Fruit fly (Drosophila melanogaster) whole organism, prepupa: ENCODE measurements around the gene CG8750.
A peak's percentile ranks its signal among the peaks of the same experiment; 100 is the strongest.

Experiments used
- Blimp-1 ChIP-seq: fragments of 200-800 bp; sonication (Bioruptor generic); optimal IDR thresholded peaks from 3 replicates; lab custom pipeline; 2017; ENCODE audit warnings: missing biosample characterization, missing genetic modification characterization, mild to moderate bottlenecking, moderate library complexity, missing genetic modification reagents
- CG10631 ChIP-seq: fragments of 200-800 bp; sonication (Bioruptor generic); optimal IDR thresholded peaks from 2 replicates; lab custom pipeline; 2016; ENCODE audit warnings: missing biosample characterization, missing genetic modification characterization
- CG10669 ChIP-seq: fragments of 200-800 bp; sonication (Bioruptor generic); optimal IDR thresholded peaks from 3 replicates; lab custom pipeline; 2018; ENCODE audit warnings: missing biosample characterization, mild to moderate bottlenecking, missing genetic modification characterization, moderate library complexity
- CG15336 ChIP-seq: fragments of 200-800 bp; sonication (Bioruptor generic); IDR thresholded peaks from 2 replicates; pipeline ENCODE4 v1.3.6; 2022; ENCODE audit warnings: missing biosample characterization, missing genetic modification characterization
- CG1621 ChIP-seq: fragments of 200-800 bp; sonication (Bioruptor generic); optimal IDR thresholded peaks from 3 replicates; lab custom pipeline; 2018; ENCODE audit warnings: missing biosample characterization, mild to moderate bottlenecking, missing genetic modification characterization
- CG16779 ChIP-seq: fragments of 200-800 bp; sonication (Bioruptor generic); optimal IDR thresholded peaks from 3 replicates; lab custom pipeline; 2017; ENCODE audit warnings: missing biosample characterization, mild to moderate bottlenecking, missing genetic modification characterization
- CG34406 ChIP-seq: fragments of 200-800 bp; sonication (Bioruptor generic); optimal IDR thresholded peaks from 3 replicates; lab custom pipeline; 2016; ENCODE audit warnings: missing biosample characterization, missing genetic modification characterization
- CG3919 ChIP-seq: fragments of 200-800 bp; sonication (Bioruptor generic); optimal IDR thresholded peaks from 3 replicates; lab custom pipeline; 2016; ENCODE audit warnings: missing biosample characterization, missing genetic modification characterization
- CG6276 ChIP-seq: fragments of 200-800 bp; sonication (Bioruptor generic); optimal IDR thresholded peaks from 2 replicates; lab custom pipeline; 2017; ENCODE audit warnings: missing biosample characterization, mild to moderate bottlenecking, missing genetic modification characterization
- CG6792 ChIP-seq: fragments of 200-800 bp; sonication (Bioruptor generic); optimal IDR thresholded peaks from 3 replicates; lab custom pipeline; 2016; ENCODE audit warnings: missing biosample characterization, missing genetic modification characterization
- CG6808 ChIP-seq: fragments of 200-800 bp; sonication (Bioruptor generic); optimal IDR thresholded peaks from 3 replicates; lab custom pipeline; 2017; ENCODE audit warnings: missing biosample characterization, missing genetic modification characterization, mild to moderate bottlenecking, moderate library complexity, missing genetic modification reagents
- CG6854 ChIP-seq: fragments of 200-800 bp; sonication (Bioruptor generic); optimal IDR thresholded peaks from 2 replicates; lab custom pipeline; 2017; ENCODE audit warnings: missing biosample characterization, mild to moderate bottlenecking, missing genetic modification characterization
- CG7368 ChIP-seq: fragments of 200-800 bp; sonication (Bioruptor generic); optimal IDR thresholded peaks from 3 replicates; lab custom pipeline; 2016; ENCODE audit warnings: missing biosample characterization, missing genetic modification characterization
- CG8119 ChIP-seq: fragments of 200-800 bp; sonication (Bioruptor generic); IDR thresholded peaks from 3 replicates; pipeline ENCODE4 v1.3.6; 2022; ENCODE audit warnings: missing biosample characterization, missing genetic modification characterization
- CG8632 ChIP-seq: fragments of 200-800 bp; sonication (Bioruptor generic); optimal IDR thresholded peaks from 3 replicates; lab custom pipeline; 2016; ENCODE audit warnings: missing biosample characterization, missing genetic modification characterization
- Eip75B ChIP-seq: fragments of 200-800 bp; sonication (Bioruptor generic); optimal IDR thresholded peaks from 3 replicates; lab custom pipeline; 2016; ENCODE audit warnings: missing biosample characterization, missing genetic modification characterization
- Eip78C ChIP-seq: fragments of 200-800 bp; sonication (Bioruptor generic); peaks from one replicate; lab custom pipeline; 2016; ENCODE audit warnings: missing biosample characterization, missing genetic modification characterization
- Eip93F ChIP-seq: fragments of 200-800 bp; sonication (Bioruptor generic); optimal IDR thresholded peaks from 2 replicates; lab custom pipeline; 2016; ENCODE audit warnings: missing biosample characterization, mild to moderate bottlenecking, missing genetic modification characterization
- Ets21C ChIP-seq: fragments of 200-800 bp; sonication (Bioruptor generic); optimal IDR thresholded peaks from 3 replicates; lab custom pipeline; 2016; ENCODE audit warnings: missing biosample characterization, missing genetic modification characterization
- Gug ChIP-seq: fragments of 200-800 bp; sonication (Bioruptor generic); IDR thresholded peaks from 2 replicates; pipeline ENCODE4 v1.3.6; 2022; ENCODE audit warnings: missing biosample characterization, missing genetic modification characterization
- Hr38 ChIP-seq: sonication (Bioruptor generic); optimal IDR thresholded peaks from 2 replicates; lab custom pipeline; 2016; ENCODE audit warnings: missing biosample characterization, missing genetic modification characterization
- Hr4 ChIP-seq: fragments of 200-800 bp; sonication (Bioruptor generic); optimal IDR thresholded peaks from 3 replicates; lab custom pipeline; 2016; ENCODE audit warnings: missing biosample characterization, missing genetic modification characterization
- Lpt ChIP-seq: fragments of 200-800 bp; sonication (Bioruptor generic); optimal IDR thresholded peaks from 3 replicates; lab custom pipeline; 2016; ENCODE audit warnings: missing biosample characterization, missing genetic modification characterization
- Met ChIP-seq: fragments of 200-800 bp; sonication (Bioruptor generic); optimal IDR thresholded peaks from 3 replicates; lab custom pipeline; 2016; ENCODE audit warnings: missing biosample characterization, missing genetic modification characterization
- Smox ChIP-seq: fragments of 200-800 bp; sonication (Bioruptor generic); optimal IDR thresholded peaks from 3 replicates; lab custom pipeline; 2016; ENCODE audit warnings: missing biosample characterization, missing genetic modification characterization
- Sox15 ChIP-seq: fragments of 200-800 bp; sonication (Bioruptor generic); optimal IDR thresholded peaks from 3 replicates; lab custom pipeline; 2016; ENCODE audit warnings: missing biosample characterization, missing genetic modification characterization
- dsx ChIP-seq: fragments of 200-800 bp; optimal IDR thresholded peaks from 3 replicates; lab custom pipeline; 2019; ENCODE audit warnings: missing biosample characterization, mild to moderate bottlenecking, missing genetic modification characterization, moderate library complexity; ENCODE audit not compliant: poor library complexity, severe bottlenecking
- eg ChIP-seq: fragments of 200-800 bp; sonication (Bioruptor generic); IDR thresholded peaks from 3 replicates; pipeline ENCODE4 v1.3.6; 2022; ENCODE audit warnings: missing biosample characterization, missing genetic modification characterization
- fd59A ChIP-seq: fragments of 200-800 bp; sonication (Bioruptor generic); optimal IDR thresholded peaks from 2 replicates; lab custom pipeline; 2017; ENCODE audit warnings: missing biosample characterization, mild to moderate bottlenecking, missing genetic modification characterization, missing genetic modification reagents
- fd85E ChIP-seq: fragments of 200-800 bp; sonication (Bioruptor generic); optimal IDR thresholded peaks from 3 replicates; lab custom pipeline; 2016; ENCODE audit warnings: missing biosample characterization, missing genetic modification characterization
- fkh ChIP-seq: fragments of 200-800 bp; sonication (Bioruptor generic); optimal IDR thresholded peaks from 3 replicates; lab custom pipeline; 2017; ENCODE audit warnings: missing biosample characterization, mild to moderate bottlenecking, missing genetic modification characterization, moderate library complexity
- pdm3 ChIP-seq: fragments of 200-800 bp; sonication (Bioruptor generic); optimal IDR thresholded peaks from 3 replicates; lab custom pipeline; 2016; ENCODE audit warnings: missing biosample characterization, missing genetic modification characterization
- ss ChIP-seq, 2 experiments: fragments of 200-800 bp; sonication (Bioruptor generic); optimal IDR thresholded peaks; 2 replicates in 1 of 2; 3 replicates in 1 of 2; lab custom pipeline; 2017 to 2018; ENCODE audit warnings: mild to moderate bottlenecking in 2 of 2, missing biosample characterization in 2 of 2, missing genetic modification characterization in 2 of 2, moderate library complexity in 1 of 2
- svp ChIP-seq: fragments of 200-800 bp; sonication (Bioruptor generic); peaks from one replicate; lab custom pipeline; 2016; ENCODE audit warnings: missing biosample characterization, missing genetic modification characterization
- topi ChIP-seq: fragments of 200-800 bp; sonication (Bioruptor generic); optimal IDR thresholded peaks from 3 replicates; lab custom pipeline; 2016; ENCODE audit warnings: missing biosample characterization, missing genetic modification characterization
- vri ChIP-seq: fragments of 200-800 bp; sonication (Bioruptor generic); optimal IDR thresholded peaks from 3 replicates; lab custom pipeline; 2016; ENCODE audit warnings: missing biosample characterization, mild to moderate bottlenecking, missing genetic modification characterization

Gene CG8750

DNA sequence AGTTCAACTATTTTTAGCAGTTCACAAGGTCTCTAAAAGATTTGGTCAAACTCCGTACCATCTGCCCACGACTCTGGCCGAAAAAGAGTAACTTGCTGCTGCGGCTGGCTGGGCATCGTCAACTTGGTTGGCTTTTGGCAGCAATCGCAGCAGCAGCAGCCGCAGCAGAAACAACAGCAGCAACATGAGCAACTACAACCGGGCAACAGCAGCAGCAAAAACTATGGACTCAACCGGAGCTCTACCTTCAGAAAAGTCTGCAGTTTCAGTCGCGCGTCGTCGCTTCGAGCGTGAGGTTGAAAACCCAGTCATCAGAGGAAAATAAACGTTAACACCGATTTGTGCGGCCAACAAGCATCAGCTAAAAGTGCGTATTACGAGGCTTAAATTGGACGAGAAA is 35.9 kb upstream of the CG8750 start, which contains the start of gene CG13737:
TSS of gene CG13737 (plus strand) at position 266 of the 400 bp plus-strand sequence.
- TF ChIP-seq eg (peak; percentile 59; the same call in 1 of the 3 replicates), CG3919 (GFP tag; lab: Kevin White, UChicago) (peak; percentile 48), CG7368 (GFP tag; lab: Kevin White, UChicago) (no peak), fd59A (GFP tag; lab: Kevin White, UChicago) (no peak), Eip93F (GFP tag; lab: Kevin White, UChicago) (no peak), Eip78C (GFP tag; lab: Kevin White, UChicago) (peak; percentile 54), topi (GFP tag; lab: Kevin White, UChicago) (no peak), Blimp-1 (GFP tag; lab: Kevin White, UChicago) (no peak), CG10631 (GFP tag; lab: Kevin White, UChicago) (no peak), ss (GFP tag; optimal IDR thresholded peaks at IDR 0.05; lab: Kevin White, UChicago) (no peak), Lpt (GFP tag; lab: Kevin White, UChicago) (peak; percentile 17), svp (no peak), Eip75B (GFP tag; lab: Kevin White, UChicago) (no peak), CG6808 (GFP tag; lab: Kevin White, UChicago) (no peak), Gug (GFP tag; lab: Robert Waterston, UW) (no peak)

DNA sequence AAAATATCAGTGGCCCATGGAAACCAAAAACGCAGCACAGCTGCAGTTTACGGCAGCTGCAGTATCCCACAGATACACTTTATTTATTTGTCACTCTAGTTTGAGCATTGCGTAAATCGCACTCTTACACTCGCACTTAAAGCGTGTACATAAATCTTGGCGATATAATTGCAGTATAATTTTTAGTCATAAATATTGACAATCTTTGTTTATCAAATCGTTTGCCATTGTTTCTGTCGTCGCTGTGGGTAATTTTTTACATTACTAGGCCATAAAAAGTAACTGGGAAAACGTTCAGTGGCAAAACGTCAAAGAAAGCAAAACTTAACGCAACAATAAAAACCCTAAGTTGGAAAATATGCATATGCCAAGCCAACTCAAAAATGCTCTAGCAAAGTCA is 35.1 kb upstream of the CG8750 start:
- TF ChIP-seq CG3919 (GFP tag; lab: Kevin White, UChicago) (peak; percentile 65), Hr4 (GFP tag; lab: Kevin White, UChicago) (peak; percentile 53), CG8119 (GFP tag; lab: Robert Waterston, UW) (no peak), CG34406 (no peak), pdm3 (GFP tag; lab: Kevin White, UChicago) (no peak), CG1621 (tag; lab: Kevin White, UChicago) (no peak), fd85E (GFP tag; lab: Kevin White, UChicago) (no peak), Sox15 (GFP tag; lab: Kevin White, UChicago) (no peak), Gug (GFP tag; lab: Robert Waterston, UW) (no peak), dsx (GFP tag; lab: Kevin White, UChicago) (no peak), Lpt (GFP tag; lab: Kevin White, UChicago) (peak; percentile 69), CG8632 (no peak), Ets21C (GFP tag; lab: Kevin White, UChicago) (no peak), CG10669 (GFP tag; lab: Kevin White, UChicago) (no peak), Met (GFP tag; lab: Kevin White, UChicago) (no peak), CG6792 (GFP tag; lab: Kevin White, UChicago) (no peak)

DNA sequence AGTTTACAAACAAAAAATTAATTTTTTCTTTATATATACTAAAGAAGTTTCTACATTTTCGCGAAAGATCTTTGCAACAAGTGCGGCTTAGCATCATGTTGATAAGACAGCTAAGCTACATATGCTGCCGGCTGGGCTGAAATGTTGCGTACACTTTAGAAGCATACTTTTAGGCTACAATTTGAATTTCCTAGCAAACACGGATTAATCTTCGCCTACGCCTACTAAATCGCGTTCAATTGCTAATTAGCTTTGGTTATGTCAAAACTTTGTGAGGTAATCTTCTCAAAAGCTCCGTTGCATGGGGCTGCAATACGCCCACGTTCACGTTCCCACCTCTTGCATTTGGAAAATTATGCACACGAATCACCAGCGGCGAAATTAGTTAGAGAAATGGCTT is 34.1 kb upstream of the CG8750 start:
- no peak for TF ChIP-seq CG6854 (GFP tag; lab: Kevin White, UChicago)
- TF ChIP-seq svp = no peak
- no peak for TF ChIP-seq Sox15 (GFP tag; lab: Kevin White, UChicago)
- TF ChIP-seq Eip78C (GFP tag; lab: Kevin White, UChicago) = no peak
- TF ChIP-seq CG16779 (tag; lab: Kevin White, UChicago) = no peak
- no peak for TF ChIP-seq CG6276 (GFP tag; lab: Kevin White, UChicago)
- no peak for TF ChIP-seq vri (GFP tag; lab: Kevin White, UChicago)
- TF ChIP-seq CG8119 (GFP tag; lab: Robert Waterston, UW) = no peak
- no peak for TF ChIP-seq Smox (GFP tag; lab: Kevin White, UChicago)
- no peak for TF ChIP-seq CG15336
- TF ChIP-seq, all 60 proteins: peak for 0

dm6 chr3L:13866780-13867179 is 24.0 kb upstream of the CG8750 start, which contains the start of gene CG8745:
Gene CG8745, minus strand, starts transcription at chr3L:13866905.
- no peak for TF ChIP-seq Hr38
- TF ChIP-seq fkh (GFP tag; lab: Kevin White, UChicago) = peak; percentile 24
- TF ChIP-seq, all 60 proteins: peak for 1
